Fruit fly (Drosophila melanogaster) whole organism, embryonic: ENCODE measurements around the gene Ide.

Source experiments
- Ada2b ChIP-seq: fragments of 200-800 bp; sonication (Bioruptor generic); IDR thresholded peaks from 2 replicates; pipeline ENCODE4 v1.3.6; 2022; ENCODE audit warnings: missing biosample characterization, missing genetic modification characterization
- CG11560 ChIP-seq: fragments of 200-800 bp; sonication (Bioruptor generic); IDR thresholded peaks from 3 replicates; pipeline ENCODE4 v1.3.6; 2022; ENCODE audit warnings: missing biosample characterization, missing genetic modification characterization
- CG12071 ChIP-seq: fragments of 200-800 bp; sonication (Bioruptor generic); optimal IDR thresholded peaks from 3 replicates; lab custom pipeline; 2018; ENCODE audit warnings: missing biosample characterization, mild to moderate bottlenecking, missing genetic modification characterization
- CG12942 ChIP-seq: fragments of 200-800 bp; sonication (Bioruptor generic); optimal IDR thresholded peaks from 3 replicates; lab custom pipeline; 2016; ENCODE audit warnings: missing biosample characterization, missing genetic modification characterization
- CG13296 ChIP-seq: fragments of 200-800 bp; sonication (Bioruptor generic); optimal IDR thresholded peaks from 3 replicates; lab custom pipeline; 2018; ENCODE audit warnings: missing biosample characterization, mild to moderate bottlenecking, missing genetic modification characterization
- CG14667 ChIP-seq: fragments of 200-800 bp; sonication (Bioruptor generic); IDR thresholded peaks from 2 replicates; pipeline ENCODE4 v1.3.6; 2022; ENCODE audit warnings: missing biosample characterization, missing genetic modification characterization
- CG15479 ChIP-seq: fragments of 200-800 bp; sonication (Bioruptor generic); optimal IDR thresholded peaks from 3 replicates; lab custom pipeline; 2019; ENCODE audit warnings: missing biosample characterization, mild to moderate bottlenecking, missing genetic modification characterization, moderate library complexity
- CG15696 ChIP-seq: fragments of 200-800 bp; sonication (Bioruptor generic); optimal IDR thresholded peaks from 2 replicates; lab custom pipeline; 2019; ENCODE audit warnings: missing biosample characterization, mild to moderate bottlenecking, missing genetic modification characterization, moderate library complexity
- CG1603 ChIP-seq: fragments of 200-800 bp; sonication (Bioruptor generic); optimal IDR thresholded peaks from 2 replicates; lab custom pipeline; 2019; ENCODE audit warnings: missing biosample characterization, mild to moderate bottlenecking, missing genetic modification characterization, moderate library complexity
- CG17328 ChIP-seq: fragments of 200-800 bp; sonication (Bioruptor generic); IDR thresholded peaks from 2 replicates; pipeline ENCODE4 v1.3.6; 2022; ENCODE audit warnings: missing biosample characterization, missing genetic modification characterization
- CG31365 ChIP-seq: fragments of 200-800 bp; sonication (Bioruptor generic); optimal IDR thresholded peaks from 2 replicates; lab custom pipeline; 2018; ENCODE audit warnings: missing biosample characterization, mild to moderate bottlenecking, missing genetic modification characterization
- CG3847 ChIP-seq: fragments of 200-800 bp; sonication (Bioruptor generic); IDR thresholded peaks from 2 replicates; pipeline ENCODE4 v1.3.6; 2022; ENCODE audit warnings: missing biosample characterization, missing genetic modification characterization
- CG42726 ChIP-seq: fragments of 200-800 bp; sonication (Bioruptor generic); IDR thresholded peaks from 2 replicates; pipeline ENCODE4 v1.3.6; 2022; ENCODE audit warnings: missing biosample characterization, missing genetic modification characterization; ENCODE audit not compliant: partially characterized antibody
- CG4404 ChIP-seq: fragments of 200-800 bp; sonication (Bioruptor generic); IDR thresholded peaks from 2 replicates; pipeline ENCODE4 v1.3.6; 2022; ENCODE audit warnings: missing biosample characterization, missing genetic modification characterization
- CG4424 ChIP-seq: fragments of 200-800 bp; sonication (Bioruptor generic); optimal IDR thresholded peaks from 3 replicates; lab custom pipeline; 2016; ENCODE audit warnings: missing biosample characterization, missing genetic modification characterization
- CG6791 ChIP-seq: fragments of 200-800 bp; sonication (Bioruptor generic); IDR thresholded peaks from 3 replicates; pipeline ENCODE4 v1.3.6; 2022; ENCODE audit warnings: missing biosample characterization, missing genetic modification characterization; ENCODE audit not compliant: partially characterized antibody
- CG8388 ChIP-seq: fragments of 200-800 bp; sonication (Bioruptor generic); optimal IDR thresholded peaks from 2 replicates; lab custom pipeline; 2019; ENCODE audit warnings: missing biosample characterization, mild to moderate bottlenecking, missing genetic modification characterization, moderate library complexity
- CG9437 ChIP-seq: fragments of 200-800 bp; sonication (Bioruptor generic); optimal IDR thresholded peaks from 2 replicates; lab custom pipeline; 2018; ENCODE audit warnings: missing biosample characterization, mild to moderate bottlenecking, missing genetic modification characterization
- CG9817 ChIP-seq: fragments of 200-800 bp; sonication (Bioruptor generic); optimal IDR thresholded peaks from 2 replicates; lab custom pipeline; 2018; ENCODE audit warnings: missing biosample characterization, mild to moderate bottlenecking, missing genetic modification characterization, moderate library complexity
- CG9932 ChIP-seq: fragments of 200-800 bp; sonication (Bioruptor generic); IDR thresholded peaks from 2 replicates; pipeline ENCODE4 v1.3.6; 2022; ENCODE audit warnings: missing biosample characterization, missing genetic modification characterization
- Dek ChIP-seq: fragments of 200-800 bp; sonication (Bioruptor generic); optimal IDR thresholded peaks from 3 replicates; lab custom pipeline; 2019; ENCODE audit warnings: missing biosample characterization, mild to moderate bottlenecking, missing genetic modification characterization, moderate library complexity
- Doc2 ChIP-seq: fragments of 200-800 bp; sonication (Bioruptor generic); IDR thresholded peaks from 2 replicates; pipeline ENCODE4 v1.3.6; 2022; ENCODE audit warnings: missing biosample characterization, missing genetic modification characterization
- E2f2 ChIP-seq: fragments of 200-800 bp; sonication (Bioruptor generic); IDR thresholded peaks from 2 replicates; pipeline ENCODE4 v1.3.6; 2022; ENCODE audit warnings: missing biosample characterization, missing genetic modification characterization
- Eip74EF ChIP-seq, 2 experiments: fragments of 200-800 bp in 1 of 2; fragments of >200 bp in 1 of 2; sonication (Bioruptor generic) in 1 of 2; optimal IDR thresholded peaks; 2 replicates each; lab custom pipeline; 2017 to 2019; ENCODE audit warnings: missing biosample characterization in 2 of 2, missing genetic modification characterization in 2 of 2, mild to moderate bottlenecking in 1 of 2, moderate library complexity in 1 of 2
- HLH4C ChIP-seq: fragments of 200-800 bp; sonication (Bioruptor generic); IDR thresholded peaks from 3 replicates; pipeline ENCODE4 v1.3.6; 2022; ENCODE audit warnings: missing biosample characterization, missing genetic modification characterization; ENCODE audit not compliant: partially characterized antibody
- Hand ChIP-seq: fragments of 200-800 bp; sonication (Bioruptor generic); optimal IDR thresholded peaks from 2 replicates; lab custom pipeline; 2017; ENCODE audit warnings: mild to moderate bottlenecking, missing biosample characterization, missing genetic modification reagents, missing genetic modification characterization
- Hsf ChIP-seq: fragments of 200-800 bp; sonication (Bioruptor generic); optimal IDR thresholded peaks from 3 replicates; lab custom pipeline; 2016; ENCODE audit warnings: missing biosample characterization, missing genetic modification characterization
- MESR4 ChIP-seq: fragments of 200-800 bp; sonication (Bioruptor generic); optimal IDR thresholded peaks from 2 replicates; lab custom pipeline; 2018; ENCODE audit warnings: missing biosample characterization, mild to moderate bottlenecking, missing genetic modification characterization, moderate library complexity
- Optix ChIP-seq: fragments of 200-800 bp; sonication (Bioruptor generic); IDR thresholded peaks from 3 replicates; pipeline ENCODE4 v1.3.6; 2022; ENCODE audit warnings: missing biosample characterization, missing genetic modification characterization
- PHDP ChIP-seq: fragments of 200-800 bp; sonication (Bioruptor generic); optimal IDR thresholded peaks from 3 replicates; lab custom pipeline; 2018; ENCODE audit warnings: missing biosample characterization, mild to moderate bottlenecking, missing genetic modification characterization, moderate library complexity
- Side ChIP-seq: fragments of 200-800 bp; sonication (Bioruptor generic); optimal IDR thresholded peaks from 2 replicates; lab custom pipeline; 2016; ENCODE audit warnings: missing biosample characterization, missing genetic modification characterization
- Sry-β ChIP-seq: fragments of 200-800 bp; sonication (Bioruptor generic); optimal IDR thresholded peaks from 2 replicates; lab custom pipeline; 2018; ENCODE audit warnings: missing biosample characterization, mild to moderate bottlenecking, missing genetic modification characterization, moderate library complexity
- Sry-δ ChIP-seq: fragments of 200-800 bp; sonication (Bioruptor generic); optimal IDR thresholded peaks from 2 replicates; lab custom pipeline; 2016; ENCODE audit warnings: missing biosample characterization, missing genetic modification characterization
- Taf1 ChIP-seq: fragments of 200-800 bp; sonication (Bioruptor generic); IDR thresholded peaks from 2 replicates; pipeline ENCODE4 v1.3.6; 2022; ENCODE audit warnings: missing biosample characterization, missing genetic modification characterization
- Xrp1 ChIP-seq: fragments of 200-800 bp; sonication (Bioruptor generic); IDR thresholded peaks from 2 replicates; pipeline ENCODE4 v1.3.6; 2022; ENCODE audit warnings: missing biosample characterization, missing genetic modification characterization
- crp ChIP-seq, 2 experiments: fragments of 200-800 bp; sonication (Bioruptor generic); optimal IDR thresholded peaks; 2 replicates in 1 of 2; 3 replicates in 1 of 2; lab custom pipeline; 2017; ENCODE audit warnings: missing biosample characterization in 2 of 2, missing genetic modification characterization in 2 of 2, mild to moderate bottlenecking in 1 of 2, moderate library complexity in 1 of 2
- danr ChIP-seq: fragments of 200-800 bp; sonication (Bioruptor generic); IDR thresholded peaks from 2 replicates; pipeline ENCODE4 v1.3.6; 2022; ENCODE audit warnings: missing biosample characterization, missing genetic modification characterization
- dmrt99B ChIP-seq: fragments of 200-800 bp; sonication (Bioruptor generic); optimal IDR thresholded peaks from 2 replicates; lab custom pipeline; 2018; ENCODE audit warnings: missing biosample characterization, mild to moderate bottlenecking, missing genetic modification characterization, moderate library complexity
- dysf ChIP-seq: fragments of 200-800 bp; sonication (Bioruptor generic); IDR thresholded peaks from 3 replicates; pipeline ENCODE4 v1.3.6; 2022; ENCODE audit warnings: missing biosample characterization, missing genetic modification characterization
- fd96Cb ChIP-seq: fragments of 200-800 bp; sonication (Bioruptor generic); optimal IDR thresholded peaks from 2 replicates; lab custom pipeline; 2018; ENCODE audit warnings: missing biosample characterization, mild to moderate bottlenecking, missing genetic modification characterization, moderate library complexity
- gcm ChIP-seq: fragments of 200-800 bp; sonication (Bioruptor generic); optimal IDR thresholded peaks from 2 replicates; lab custom pipeline; 2019; ENCODE audit warnings: missing biosample characterization, mild to moderate bottlenecking, missing genetic modification characterization, moderate library complexity
- gfzf ChIP-seq: fragments of 200-800 bp; sonication (Bioruptor generic); optimal IDR thresholded peaks from 2 replicates; lab custom pipeline; 2016; ENCODE audit warnings: missing biosample characterization, mild to moderate bottlenecking, missing genetic modification characterization, moderate library complexity
- pfk ChIP-seq: fragments of 200-800 bp; sonication (Bioruptor generic); optimal IDR thresholded peaks from 2 replicates; lab custom pipeline; 2018; ENCODE audit warnings: missing biosample characterization, mild to moderate bottlenecking, missing genetic modification characterization, moderate library complexity
- pho ChIP-seq: fragments of 200-800 bp; sonication (Bioruptor generic); optimal IDR thresholded peaks from 2 replicates; lab custom pipeline; 2016; ENCODE audit warnings: missing biosample characterization, missing genetic modification characterization
- psq ChIP-seq: fragments of 200-800 bp; sonication (Bioruptor generic); optimal IDR thresholded peaks from 2 replicates; lab custom pipeline; 2017; ENCODE audit warnings: missing biosample characterization, missing genetic modification characterization
- tna ChIP-seq: fragments of 200-800 bp; sonication (Bioruptor generic); IDR thresholded peaks from 2 replicates; pipeline ENCODE4 v1.3.6; 2022; ENCODE audit warnings: missing biosample characterization, missing genetic modification characterization; ENCODE audit not compliant: partially characterized antibody
- twi ChIP-seq: fragments of 200-800 bp; optimal IDR thresholded peaks from 2 replicates; lab custom pipeline; 2019; ENCODE audit warnings: missing biosample characterization, mild to moderate bottlenecking, missing genetic modification characterization, moderate library complexity
- unc-4 ChIP-seq: fragments of 200-800 bp; sonication (Bioruptor generic); IDR thresholded peaks from 2 replicates; pipeline ENCODE4 v1.3.6; 2022; ENCODE audit warnings: missing biosample characterization, missing genetic modification characterization; ENCODE audit not compliant: partially characterized antibody
- wek ChIP-seq: fragments of 200-800 bp; sonication (Bioruptor generic); optimal IDR thresholded peaks from 3 replicates; lab custom pipeline; 2018; ENCODE audit warnings: missing biosample characterization, mild to moderate bottlenecking, missing genetic modification characterization, moderate library complexity

Ide gene

dm6 chr3L:20399550-20400109 lies 23.9 kb upstream of the Ide start (continued):
- TF ChIP-seq gfzf (GFP tag; lab: Kevin White, UChicago) (no peak), CG12071 (GFP tag; lab: Kevin White, UChicago) (peak; percentile 77), CG13296 (GFP tag; lab: Kevin White, UChicago) (peak; percentile 92), MESR4 (GFP tag; lab: Kevin White, UChicago) (peak; percentile 12), Side (peak; percentile 67), danr (peak; percentile 62), CG4424 (GFP tag; lab: Kevin White, UChicago) (peak; percentile 87), Dek (tag; lab: Kevin White, UChicago) (peak; percentile 86), Doc2 (GFP tag; lab: Robert Waterston, UW) (no peak), Xrp1 (GFP tag; lab: Robert Waterston, UW) (peak; percentile 86), E2f2 (peak; percentile 64; the same call in 1 of the 2 replicates), CG42726 (GFP tag; lab: Robert Waterston, UW) (no peak), CG1603 (peak; percentile 73), Hsf (peak; percentile 87), tna (no peak), dysf (GFP tag; lab: Robert Waterston, UW) (peak; percentile 92), gcm (peak; percentile 89), Sry-δ (GFP tag; lab: Kevin White, UChicago) (peak; percentile 31), pfk (peak; percentile 40), Optix (GFP tag; lab: Robert Waterston, UW) (peak; percentile 64; the same call in 1 of the 3 replicates), Ada2b (GFP tag; lab: Robert Waterston, UW) (peak; percentile 80), wek (peak; percentile 26), CG12942 (GFP tag; lab: Kevin White, UChicago) (peak; percentile 74), CG9437 (GFP tag; lab: Kevin White, UChicago) (peak; percentile 85), CG3847 (GFP tag; lab: Robert Waterston, UW) (peak; percentile 83), CG8388 (GFP tag; lab: Kevin White, UChicago) (peak; percentile 82), CG17328 (peak; percentile 58), Sry-β (GFP tag; lab: Kevin White, UChicago) (no peak), CG4404 (peak; percentile 67), CG31365 (tag; lab: Kevin White, UChicago) (peak; percentile 51), CG9817 (tag; lab: Kevin White, UChicago) (peak; percentile 82), fd96Cb (tag; lab: Kevin White, UChicago) (peak; percentile 84), Taf1 (GFP tag; lab: Robert Waterston, UW) (peak; percentile 67; the same call in 1 of the 2 replicates), pho (peak; percentile 87), Eip74EF (GFP tag; optimal IDR thresholded peaks at IDR 0.05; lab: Kevin White, UChicago) (peak in 1 of 2 experiments; percentile 89), dmrt99B (tag; lab: Kevin White, UChicago) (peak; percentile 94), CG14667 (GFP tag; lab: Robert Waterston, UW) (peak; percentile 74), twi (tag; lab: Kevin White, UChicago) (peak; percentile 67), CG11560 (peak; percentile 74), unc-4 (GFP tag; lab: Robert Waterston, UW) (no peak), CG15696 (tag; lab: Kevin White, UChicago) (peak; percentile 77), crp (GFP tag; optimal IDR thresholded peaks at IDR 0.05; lab: Kevin White, UChicago) (peak in 1 of 2 experiments; percentile 46), CG6791 (GFP tag; lab: Robert Waterston, UW) (no peak), psq (GFP tag; lab: Kevin White, UChicago) (peak; percentile 70), HLH4C (GFP tag; lab: Robert Waterston, UW) (no peak), PHDP (peak; percentile 92), CG9932 (GFP tag; lab: Robert Waterston, UW) (peak; percentile 90), CG15479 (GFP tag; lab: Kevin White, UChicago) (peak; percentile 7), Hand (GFP tag; lab: Kevin White, UChicago) (peak; percentile 84)
